Worm (Caenorhabditis elegans): ENCODE data around the gene JC8.4.

DNA sequence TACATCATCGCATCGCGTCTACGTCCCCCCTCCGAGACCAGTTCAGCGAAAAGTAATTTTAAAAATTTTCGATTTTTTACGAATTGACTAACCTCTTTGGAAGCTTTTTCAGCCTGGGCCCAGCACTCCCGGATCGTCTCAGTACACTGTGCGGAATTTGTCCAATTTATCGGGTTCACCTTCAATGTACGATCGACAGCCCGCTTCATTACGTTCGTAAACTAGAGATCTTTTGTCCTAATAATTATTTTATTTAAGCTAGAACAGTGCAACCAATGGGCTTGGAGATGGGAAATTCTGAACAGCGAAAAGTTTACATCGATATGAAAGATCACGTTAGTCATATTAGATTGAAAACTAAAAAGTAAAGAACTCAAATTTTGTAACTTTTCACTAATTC is 2.1 kb upstream of the JC8.4 start:
- TF ChIP-seq rcor-1 (GFP tag; IDR thresholded peaks at IDR 0.05) (no peak), lsl-1 (GFP tag; optimal IDR thresholded peaks at IDR 0.05) (no peak), repo-1 (tag; optimal IDR thresholded peaks at IDR 0.05) (no peak), madf-8 (GFP tag; conservative IDR thresholded peaks at IDR 0.05) (no peak)

Measured in whole organism, young adult.